Worm (Caenorhabditis elegans): ENCODE results near the gene cnp-3.

DNA sequence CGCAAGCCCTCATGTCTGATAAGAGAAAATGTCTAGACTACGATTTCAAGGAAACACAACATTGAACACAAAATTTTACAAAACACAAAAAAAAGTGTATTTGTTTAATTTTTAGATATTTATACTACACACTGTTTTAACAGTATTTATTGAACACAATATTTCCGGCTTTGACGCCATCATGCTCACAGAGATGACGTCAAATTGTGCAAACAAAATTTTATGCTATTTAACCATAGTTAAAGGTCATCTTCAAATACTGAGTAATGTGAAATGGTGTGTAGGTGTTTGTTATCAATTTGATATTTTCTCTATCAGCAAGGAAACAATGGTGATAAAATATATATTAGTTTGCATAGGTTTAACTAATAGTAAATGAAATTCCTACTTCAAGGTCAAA, 8.6 kb upstream of the cnp-3 start:
- TF ChIP-seq tab-1 (GFP tag; IDR thresholded peaks at IDR 0.05) (no peak), T22C8.4 (GFP tag; IDR thresholded peaks at IDR 0.05) (no peak), ztf-29 (GFP tag; IDR thresholded peaks at IDR 0.05) (no peak)

Measured in whole organism, midembryonic.